Worm (Caenorhabditis elegans): Measurements from ENCODE around the gene C34C6.10.

Gene C34C6.10

DNA sequence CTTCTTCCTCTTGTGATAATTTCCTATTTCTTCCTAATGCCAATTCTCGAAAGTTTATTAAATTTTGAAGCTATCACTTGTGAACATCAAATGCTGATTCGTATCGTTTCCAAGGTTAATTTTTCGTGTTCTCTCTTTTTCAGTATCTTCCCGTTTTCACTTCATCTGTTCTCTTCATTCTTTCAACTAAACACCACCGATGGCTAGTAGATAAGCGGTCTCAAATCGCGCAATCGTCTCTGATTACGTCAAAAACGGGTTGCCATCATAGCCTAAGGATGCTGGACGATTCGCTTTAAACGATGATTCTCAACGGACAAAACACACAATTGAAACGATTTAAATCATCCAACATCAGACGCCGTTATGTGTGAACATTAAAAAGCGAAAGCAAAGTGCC lies 21.9 kb upstream of the C34C6.10 start:
- TF ChIP-seq sma-9 (GFP tag; optimal IDR thresholded peaks at IDR 0.05), result peak; percentile 35
- no peak for TF ChIP-seq sma-9 (tag; optimal IDR thresholded peaks at IDR 0.05)
- TF ChIP-seq nhr-21 (tag; optimal IDR thresholded peaks at IDR 0.05), result peak; percentile 28
- TF ChIP-seq nhr-129 (tag; optimal IDR thresholded peaks at IDR 0.05), result no peak
- peak; percentile 51 for TF ChIP-seq nhr-25 (tag; optimal IDR thresholded peaks at IDR 0.05)
- peak; percentile 46 for TF ChIP-seq sem-4 (tag; optimal IDR thresholded peaks at IDR 0.05)
- no peak for TF ChIP-seq sma-3 (GFP tag; optimal IDR thresholded peaks at IDR 0.05)
- TF ChIP-seq blmp-1 (tag; optimal IDR thresholded peaks at IDR 0.05; ENCODE audit: insufficient read depth), result peak; percentile 96

- TF ChIP-seq C34F6.9 (tag; optimal IDR thresholded peaks at IDR 0.05), result peak; percentile 33
- no peak for TF ChIP-seq dmd-4 (tag; optimal IDR thresholded peaks at IDR 0.05)
- peak; percentile 34 for TF ChIP-seq crh-2 (tag; optimal IDR thresholded peaks at IDR 0.05)
- peak; percentile 35 for TF ChIP-seq sma-9 (GFP tag; optimal IDR thresholded peaks at IDR 0.05)
- no peak for TF ChIP-seq sma-9 (tag; optimal IDR thresholded peaks at IDR 0.05)
- peak; percentile 21 for TF ChIP-seq nhr-129 (tag; optimal IDR thresholded peaks at IDR 0.05)
- peak; percentile 4 for TF ChIP-seq lin-11 (tag; optimal IDR thresholded peaks at IDR 0.05)
- peak; percentile 7 for TF ChIP-seq sem-4 (tag; optimal IDR thresholded peaks at IDR 0.05)
- TF ChIP-seq gmeb-1 (tag; optimal IDR thresholded peaks at IDR 0.05), result peak; percentile 9
- TF ChIP-seq lsy-2 (tag; optimal IDR thresholded peaks at IDR 0.05), result peak in 1 of 2 experiments; percentile 50
- TF ChIP-seq sma-3 (GFP tag; optimal IDR thresholded peaks at IDR 0.05), result no peak
Measured at ce11 chrII:8716231-8716878, 20.7 kb upstream of the C34C6.10 start, which contains the start of the genes cyn-11 and T01B7.5. Gene cyn-11, minus strand, starts transcription at chrII:8716281. Gene T01B7.5, plus strand, starts transcription at chrII:8716828.

- TF ChIP-seq gmeb-1 (tag; optimal IDR thresholded peaks at IDR 0.05) (no peak), crh-2 (tag; optimal IDR thresholded peaks at IDR 0.05) (no peak), nhr-6 (tag; optimal IDR thresholded peaks at IDR 0.05) (no peak), nhr-25 (tag; optimal IDR thresholded peaks at IDR 0.05) (no peak), lin-39 (tag; optimal IDR thresholded peaks at IDR 0.05) (no peak), F13H6.1 (tag; optimal IDR thresholded peaks at IDR 0.05) (no peak), zag-1 (tag; optimal IDR thresholded peaks at IDR 0.05) (no peak), skn-1 (tag; optimal IDR thresholded peaks at IDR 0.05) (no peak), sma-3 (GFP tag; optimal IDR thresholded peaks at IDR 0.05) (no peak)
Measured at ce11 chrII:8714913-8715447, 19.3 kb upstream of the C34C6.10 start, which contains the start of the genes rab-21 and T01B7.13. Gene rab-21, minus strand, starts transcription at chrII:8715013. Gene T01B7.13, plus strand, starts transcription at chrII:8715397.

DNA sequence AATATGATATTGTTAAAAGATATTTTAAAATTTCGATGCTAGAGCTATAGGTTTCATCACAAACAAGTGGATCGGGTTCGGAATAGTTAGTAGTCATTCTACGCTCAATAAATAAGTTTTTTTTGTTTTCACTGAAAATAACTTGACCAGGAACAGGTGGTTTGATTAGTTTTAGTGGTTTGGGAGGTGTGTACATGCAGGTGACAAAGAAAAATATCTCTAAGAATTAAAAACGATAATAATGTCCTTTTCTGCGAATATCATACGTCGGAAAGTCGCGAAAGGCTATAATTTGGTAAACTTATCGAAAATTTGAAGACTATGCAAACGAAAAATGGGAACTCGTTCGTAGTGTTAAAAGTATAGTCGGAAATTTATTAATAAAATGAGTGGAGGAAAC lies 14.6 kb upstream of the C34C6.10 start, which contains the start of gene srg-15:
srg-15 (minus strand) TSS at position 101 of the 400 bp plus-strand sequence.
- TF ChIP-seq crh-2 (tag; optimal IDR thresholded peaks at IDR 0.05), result no peak
- no peak for TF ChIP-seq ZK546.5 (tag; optimal IDR thresholded peaks at IDR 0.05)
- TF ChIP-seq nhr-129 (tag; optimal IDR thresholded peaks at IDR 0.05), result no peak
- TF ChIP-seq C34F6.9 (tag; optimal IDR thresholded peaks at IDR 0.05), result no peak
- no peak for TF ChIP-seq ztf-4 (tag; optimal IDR thresholded peaks at IDR 0.05)
- TF ChIP-seq ztf-11 (tag; optimal IDR thresholded peaks at IDR 0.05), result no peak
- no peak for TF ChIP-seq peb-1 (tag; optimal IDR thresholded peaks at IDR 0.05)
- TF ChIP-seq snpc-4 (tag; optimal IDR thresholded peaks at IDR 0.05), result no peak
- no peak for TF ChIP-seq sma-9 (GFP tag; optimal IDR thresholded peaks at IDR 0.05)
- no peak for TF ChIP-seq sma-9 (tag; optimal IDR thresholded peaks at IDR 0.05)
- no peak for TF ChIP-seq nhr-11 (tag; optimal IDR thresholded peaks at IDR 0.05)
- no peak for TF ChIP-seq skn-1 (tag; optimal IDR thresholded peaks at IDR 0.05)
- TF ChIP-seq sma-3 (GFP tag; optimal IDR thresholded peaks at IDR 0.05), result no peak
- TF ChIP-seq elt-1 (tag; optimal IDR thresholded peaks at IDR 0.05), result no peak

- no peak for TF ChIP-seq elt-3 (tag; optimal IDR thresholded peaks at IDR 0.05)
- no peak for TF ChIP-seq mdl-1 (tag; optimal IDR thresholded peaks at IDR 0.05)
- TF ChIP-seq snpc-4 (tag; optimal IDR thresholded peaks at IDR 0.05), result no peak
- TF ChIP-seq ceh-16 (tag; optimal IDR thresholded peaks at IDR 0.05), result no peak
- TF ChIP-seq sma-9 (GFP tag; optimal IDR thresholded peaks at IDR 0.05), result peak; percentile 64
- TF ChIP-seq sma-9 (tag; optimal IDR thresholded peaks at IDR 0.05), result no peak
- TF ChIP-seq nhr-23 (tag; optimal IDR thresholded peaks at IDR 0.05), result no peak
- peak; percentile 19 for TF ChIP-seq C34F6.9 (tag; optimal IDR thresholded peaks at IDR 0.05)
- no peak for TF ChIP-seq ceh-82 (tag; optimal IDR thresholded peaks at IDR 0.05)
- no peak for TF ChIP-seq nhr-11 (tag; optimal IDR thresholded peaks at IDR 0.05)
- TF ChIP-seq mab-5 (tag; optimal IDR thresholded peaks at IDR 0.05), result peak; percentile 20
- no peak for TF ChIP-seq unc-55 (GFP tag; optimal IDR thresholded peaks at IDR 0.05)
- TF ChIP-seq egl-27 (tag; optimal IDR thresholded peaks at IDR 0.05), result no peak
- TF ChIP-seq unc-62 (GFP tag; optimal IDR thresholded peaks at IDR 0.05), result peak; percentile 13
- no peak for TF ChIP-seq nhr-77 (tag; optimal IDR thresholded peaks at IDR 0.05)
- no peak for TF ChIP-seq alr-1 (tag; optimal IDR thresholded peaks at IDR 0.05)
- peak in 1 of 2 experiments; percentile 63 for TF ChIP-seq lsy-2 (tag; optimal IDR thresholded peaks at IDR 0.05)
- no peak for TF ChIP-seq nhr-12 (tag; optimal IDR thresholded peaks at IDR 0.05)
- no peak for TF ChIP-seq lin-39 (tag; optimal IDR thresholded peaks at IDR 0.05)
- peak; percentile 6 for TF ChIP-seq sem-4 (tag; optimal IDR thresholded peaks at IDR 0.05)
- TF ChIP-seq nhr-129 (tag; optimal IDR thresholded peaks at IDR 0.05), result peak; percentile 38
- TF ChIP-seq F13H6.1 (tag; optimal IDR thresholded peaks at IDR 0.05), result peak; percentile 55
Measured at ce11 chrII:8707024-8707423, 11.3 kb upstream of the C34C6.10 start, which contains the start of gene cup-16. Gene cup-16, plus strand, starts transcription at chrII:8707155.
